Fruit fly (Drosophila melanogaster) whole organism, wandering third instar larva: ENCODE data around the gene CG7376.
"Not testable (repeated sequence)": the region's sequence is repeated elsewhere in the genome, so short reads cannot be mapped to it uniquely, and the experiment has no call there.

Experiments
- Abd-B ChIP-seq: fragments of >200 bp; optimal IDR thresholded peaks from 2 replicates; lab custom pipeline; 2017; ENCODE audit warnings: missing biosample characterization, missing genetic modification characterization
- Hr78 ChIP-seq: fragments of >200 bp; optimal IDR thresholded peaks from 2 replicates; lab custom pipeline; 2017; ENCODE audit warnings: missing biosample characterization, missing genetic modification characterization
- Myc ChIP-seq: fragments of >200 bp; optimal IDR thresholded peaks from 2 replicates; lab custom pipeline; 2017
- N ChIP-seq: fragments of >200 bp; optimal IDR thresholded peaks from 2 replicates; lab custom pipeline; 2018; ENCODE audit warnings: missing biosample characterization, missing external identifiers, missing genetic modification characterization
- OdsH ChIP-seq: fragments of 200-800 bp; sonication (Bioruptor generic); optimal IDR thresholded peaks from 2 replicates; lab custom pipeline; 2016; ENCODE audit warnings: missing biosample characterization, mild to moderate bottlenecking, missing genetic modification characterization
- br ChIP-seq: fragments of 200-800 bp; sonication (Bioruptor generic); optimal IDR thresholded peaks from 2 replicates; lab custom pipeline; 2016; ENCODE audit warnings: missing biosample characterization, missing genetic modification characterization
- brk ChIP-seq: fragments of 200-800 bp; sonication (Bioruptor generic); optimal IDR thresholded peaks from 2 replicates; lab custom pipeline; 2016; ENCODE audit warnings: missing biosample characterization, mild to moderate bottlenecking, missing genetic modification characterization
- h ChIP-seq: fragments of 200-800 bp; sonication (Bioruptor generic); optimal IDR thresholded peaks from 3 replicates; lab custom pipeline; 2016; ENCODE audit warnings: missing biosample characterization, mild to moderate bottlenecking, missing genetic modification characterization
- pan ChIP-seq: fragments of >200 bp; optimal IDR thresholded peaks from 2 replicates; lab custom pipeline; 2017
- psq ChIP-seq: fragments of 200-800 bp; sonication (Bioruptor generic); optimal IDR thresholded peaks from 3 replicates; lab custom pipeline; 2017; ENCODE audit warnings: missing biosample characterization, mild to moderate bottlenecking, missing genetic modification characterization, moderate library complexity
- sage ChIP-seq: fragments of 200-800 bp; sonication (Bioruptor generic); optimal IDR thresholded peaks from 2 replicates; lab custom pipeline; 2016; ENCODE audit warnings: missing biosample characterization, mild to moderate bottlenecking, missing genetic modification characterization
- usp ChIP-seq: fragments of >200 bp; optimal IDR thresholded peaks from 2 replicates; lab custom pipeline; 2017; ENCODE audit warnings: missing biosample characterization, missing genetic modification characterization

DNA sequence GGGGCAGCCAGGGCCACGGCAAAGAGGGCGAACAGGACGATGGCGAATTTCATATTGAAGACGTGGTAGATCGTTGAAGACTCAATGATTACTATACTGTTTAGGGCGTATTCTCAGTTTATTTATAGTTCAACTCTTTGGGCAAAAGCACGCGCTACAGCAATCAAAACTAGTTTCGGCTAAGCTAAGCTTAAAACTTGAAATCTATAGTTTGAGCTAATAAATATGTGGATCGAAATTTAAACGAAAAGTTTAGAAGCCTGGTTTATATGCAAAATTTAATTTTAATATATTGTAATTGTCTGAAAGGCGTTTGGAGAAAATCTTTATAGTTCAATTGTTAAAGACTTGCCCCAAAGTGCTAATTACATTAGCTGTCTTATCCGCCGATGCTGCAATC is 26.2 kb upstream of the CG7376 start, which contains the start of gene Cpr65Ax1:
- not testable (repeated sequence) for TF ChIP-seq br; N (GFP tag; lab: Kevin White, UChicago); pan (lab: Kevin White, UChicago); Myc (lab: Kevin White, UChicago); OdsH (GFP tag; lab: Kevin White, UChicago); Hr78 (GFP tag; lab: Kevin White, UChicago); psq (GFP tag; lab: Kevin White, UChicago); sage (GFP tag; lab: Kevin White, UChicago); usp (GFP tag; lab: Kevin White, UChicago); h (GFP tag; lab: Kevin White, UChicago); brk (GFP tag; lab: Kevin White, UChicago); Abd-B (GFP tag; lab: Kevin White, UChicago)
